Worm (Caenorhabditis elegans) whole organism, mixed stage, embryonic: ENCODE data around the gene rab-7.

Experiments
- ceh-43 ChIP-seq: fragments of 200-800 bp; sonication (Bioruptor generic); optimal IDR thresholded peaks from 2 replicates; lab custom pipeline; 2018; ENCODE audit warnings: mild to moderate bottlenecking, missing genetic modification characterization, moderate library complexity, missing compliant biosample characterization
- mab-5 ChIP-seq: fragments of 150-350 bp; optimal IDR thresholded peaks from 2 replicates; lab custom pipeline; 2014; ENCODE audit warnings: missing biosample characterization, missing genetic modification characterization
- nhr-237 ChIP-seq: fragments of 150-350 bp; optimal IDR thresholded peaks from 2 replicates; lab custom pipeline; 2014; ENCODE audit warnings: missing biosample characterization, missing genetic modification characterization
- nhr-28 ChIP-seq: fragments of 150-350 bp; optimal IDR thresholded peaks from 2 replicates; lab custom pipeline; 2014; ENCODE audit warnings: missing biosample characterization, missing genetic modification characterization
- pha-4 ChIP-seq: fragments of 150-350 bp; optimal IDR thresholded peaks from 2 replicates; lab custom pipeline; 2018; ENCODE audit warnings: missing biosample characterization, missing genetic modification reagents, missing genetic modification characterization
- snpc-4 ChIP-seq: fragments of 150-350 bp; optimal IDR thresholded peaks from 2 replicates; lab custom pipeline; 2014; ENCODE audit warnings: missing biosample characterization, missing genetic modification characterization
- unc-39 ChIP-seq: fragments of 150-350 bp; optimal IDR thresholded peaks from 2 replicates; lab custom pipeline; 2014; ENCODE audit warnings: missing biosample characterization, missing genetic modification characterization
- unc-62 ChIP-seq: fragments of 150-350 bp; optimal IDR thresholded peaks from 2 replicates; lab custom pipeline; 2014; ENCODE audit warnings: missing biosample characterization, missing genetic modification reagents, missing genetic modification characterization
- ztf-11 ChIP-seq: fragments of 150-350 bp; optimal IDR thresholded peaks from 2 replicates; lab custom pipeline; 2014; ENCODE audit warnings: missing biosample characterization, missing genetic modification characterization

DNA sequence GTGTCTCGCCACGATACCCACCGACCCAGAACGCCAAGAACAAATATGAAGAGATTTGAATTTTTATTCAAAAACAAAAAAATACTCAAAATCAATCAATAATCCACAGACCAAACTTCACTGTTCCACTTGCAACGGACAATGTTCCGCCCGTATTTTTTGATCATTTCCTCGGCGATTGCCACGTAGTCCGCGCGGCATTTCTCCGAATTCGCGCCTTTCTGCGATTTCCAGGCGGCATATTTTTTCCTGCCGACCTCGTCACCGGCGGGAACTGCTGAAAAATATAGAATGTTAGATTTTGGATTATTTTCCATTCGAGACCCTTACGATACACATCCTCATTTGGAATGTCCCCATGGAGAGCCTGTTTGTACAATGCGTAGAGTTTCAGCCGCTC lies 5.5 kb upstream of the rab-7 start:
- TF ChIP-seq ceh-43 (GFP tag; lab: Kevin White, UChicago) = no peak
- TF ChIP-seq snpc-4 (tag; lab: Kevin White, UChicago) = no peak
- no peak for TF ChIP-seq ztf-11 (tag; lab: Kevin White, UChicago)
- TF ChIP-seq unc-62 (GFP tag; lab: Kevin White, UChicago) = no peak
- TF ChIP-seq nhr-237 (tag; lab: Kevin White, UChicago) = no peak
- TF ChIP-seq unc-39 (tag; lab: Kevin White, UChicago) = no peak
- TF ChIP-seq mab-5 = no peak
- TF ChIP-seq nhr-28 = no peak
- no peak for TF ChIP-seq pha-4 (tag; lab: Kevin White, UChicago)
